Fruit fly (Drosophila melanogaster): ENCODE results near the gene CG16986.

CG16986 gene

DNA sequence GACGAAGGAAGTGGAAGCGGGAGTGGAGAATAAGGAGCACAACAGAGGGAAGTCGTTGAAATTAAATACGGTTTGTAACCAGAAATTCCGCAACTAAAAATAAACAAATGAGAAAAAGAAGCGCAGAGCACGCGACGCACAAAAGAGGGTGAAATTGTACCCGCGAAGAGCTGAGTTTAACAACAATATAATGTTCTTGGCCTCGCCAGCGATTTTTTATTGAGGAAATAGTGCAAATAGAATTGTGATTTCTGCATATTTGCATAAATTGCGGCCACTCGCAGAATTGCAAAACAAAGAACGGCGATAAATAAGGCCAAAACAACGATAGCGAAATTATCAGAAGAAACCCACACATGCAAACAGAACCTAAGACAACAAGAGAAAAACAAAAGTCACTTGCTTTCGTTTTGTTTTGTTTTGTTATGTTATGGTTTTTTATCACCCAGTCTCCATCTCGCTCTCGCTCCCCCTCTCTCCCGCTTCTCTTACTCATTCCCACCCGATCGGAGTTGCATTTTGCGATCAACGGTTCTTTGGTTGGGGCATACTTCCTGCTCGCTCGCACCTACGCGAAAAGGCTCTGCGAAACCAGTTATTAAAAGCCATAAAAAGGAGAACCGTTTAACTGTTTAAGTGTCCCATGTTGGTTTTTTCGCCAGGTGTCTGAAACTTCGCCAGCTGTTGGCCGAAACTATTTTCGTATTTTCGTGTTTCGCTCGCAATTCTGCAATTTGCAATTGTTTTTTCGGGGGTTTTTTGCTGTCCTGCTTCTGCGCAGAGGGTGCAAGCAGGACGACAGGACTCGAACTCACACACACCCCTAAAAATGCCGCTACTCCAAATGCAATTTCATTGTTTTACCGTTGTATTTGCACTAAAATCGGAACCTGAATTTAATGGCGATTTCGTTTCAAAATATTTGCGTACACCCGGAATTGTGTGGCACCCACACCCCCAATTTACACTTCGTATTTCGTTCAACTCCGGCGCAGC, 47.0 kb upstream of the CG16986 start (continued):
- no peak for TF ChIP-seq bbx (GFP tag; IDR thresholded peaks at IDR 0.05; ENCODE audit: partially characterized antibody)
- no peak for TF ChIP-seq BEAF-32 (GFP tag; optimal IDR thresholded peaks at IDR 0.05)
- TF ChIP-seq sisA (GFP tag; IDR thresholded peaks at IDR 0.05) = no peak
- TF ChIP-seq Ssrp (tag; optimal IDR thresholded peaks at IDR 0.05) = no peak
- TF ChIP-seq Med (GFP tag) = peak; percentile 26
- no peak for TF ChIP-seq Hr39 (optimal IDR thresholded peaks at IDR 0.05)
- TF ChIP-seq nom (GFP tag; optimal IDR thresholded peaks at IDR 0.05) = peak; percentile 94
- TF ChIP-seq CG4854 (GFP tag; optimal IDR thresholded peaks at IDR 0.05) = no peak
- peak; percentile 24 for TF ChIP-seq CG15479 (GFP tag; optimal IDR thresholded peaks at IDR 0.05)
- no peak for TF ChIP-seq HmgD (GFP tag; optimal IDR thresholded peaks at IDR 0.05)
- no peak for TF ChIP-seq ssp (GFP tag; IDR thresholded peaks at IDR 0.05)
- TF ChIP-seq CG17612 (GFP tag; IDR thresholded peaks at IDR 0.05) = no peak
- TF ChIP-seq Xbp1 (GFP tag; optimal IDR thresholded peaks at IDR 0.05) = no peak
- TF ChIP-seq ewg (GFP tag; optimal IDR thresholded peaks at IDR 0.05) = peak; percentile 66
- no peak for TF ChIP-seq sr (GFP tag; IDR thresholded peaks at IDR 0.05)
- no peak for TF ChIP-seq ro (GFP tag; IDR thresholded peaks at IDR 0.05)
- TF ChIP-seq CrebB (tag; optimal IDR thresholded peaks at IDR 0.05) = no peak
- TF ChIP-seq CG4617 (GFP tag; optimal IDR thresholded peaks at IDR 0.05; ENCODE audit: borderline replicate concordance) = no peak
- no peak for TF ChIP-seq CG12236 (GFP tag; optimal IDR thresholded peaks at IDR 0.05)
- TF ChIP-seq Six4 (GFP tag; optimal IDR thresholded peaks at IDR 0.05) = no peak
- TF ChIP-seq CG12659 (GFP tag; optimal IDR thresholded peaks at IDR 0.05) = no peak
- no peak for TF ChIP-seq crp (GFP tag; optimal IDR thresholded peaks at IDR 0.05)
- no peak for TF ChIP-seq Ets65A (GFP tag)
- no peak for TF ChIP-seq so (GFP tag; IDR thresholded peaks at IDR 0.05)
- TF ChIP-seq Deaf1 (tag; optimal IDR thresholded peaks at IDR 0.05) = peak; percentile 0
- TF ChIP-seq cas (GFP tag; IDR thresholded peaks at IDR 0.05) = no peak
- peak; percentile 27 for TF ChIP-seq sens (GFP tag)
- no peak for TF ChIP-seq eve (GFP tag; optimal IDR thresholded peaks at IDR 0.05)
- no peak for TF ChIP-seq CG34422 (GFP tag; IDR thresholded peaks at IDR 0.05)
- TF ChIP-seq Taf1 (GFP tag; IDR thresholded peaks at IDR 0.05) = no peak
- TF ChIP-seq GATAe (GFP tag; conservative IDR thresholded peaks at IDR 0.05) = no peak
- no peak for TF ChIP-seq emc (GFP tag; optimal IDR thresholded peaks at IDR 0.05)
- no peak for TF ChIP-seq ind (GFP tag; optimal IDR thresholded peaks at IDR 0.05)
- TF ChIP-seq sens-2 (GFP tag; IDR thresholded peaks at IDR 0.05) = 0 out of 2 replicates have a peak, but pooled peaks have one; percentile 0
- peak; percentile 79 for TF ChIP-seq Drgx (GFP tag; IDR thresholded peaks at IDR 0.05)
- TF ChIP-seq dimm (GFP tag; IDR thresholded peaks at IDR 0.05) = no peak
- no peak for TF ChIP-seq kay (GFP tag; optimal IDR thresholded peaks at IDR 0.05)
- no peak for TF ChIP-seq CG6689 (GFP tag; IDR thresholded peaks at IDR 0.05)
- TF ChIP-seq repo (GFP tag; optimal IDR thresholded peaks at IDR 0.05) = no peak
- TF ChIP-seq luna (GFP tag; optimal IDR thresholded peaks at IDR 0.05) = no peak
- TF ChIP-seq nerfin-1 (tag; optimal IDR thresholded peaks at IDR 0.05) = peak; percentile 89
- no peak for TF ChIP-seq wdn (GFP tag; IDR thresholded peaks at IDR 0.05)
- TF ChIP-seq fd3F (GFP tag; optimal IDR thresholded peaks at IDR 0.05) = no peak
- TF ChIP-seq ftz-f1 (GFP tag; optimal IDR thresholded peaks at IDR 0.05) = no peak
- TF ChIP-seq CG12299 (tag; optimal IDR thresholded peaks at IDR 0.05) = no peak
- TF ChIP-seq CG17359 (tag; optimal IDR thresholded peaks at IDR 0.05) = no peak
- TF ChIP-seq CG18764 (GFP tag; optimal IDR thresholded peaks at IDR 0.05) = no peak
- TF ChIP-seq CG6683 (GFP tag; optimal IDR thresholded peaks at IDR 0.05) = no peak
- no peak for TF ChIP-seq CG2120 (GFP tag; optimal IDR thresholded peaks at IDR 0.05)
- no peak for TF ChIP-seq Neu2 (GFP tag; optimal IDR thresholded peaks at IDR 0.05; ENCODE audit: borderline replicate concordance)

All from whole organism, embryonic.